Worm (Caenorhabditis elegans): ENCODE results near the gene B0001.2.
A peak's percentile ranks its signal among the peaks of the same experiment; 100 is the strongest.
"Not testable (repeated sequence)": the region's sequence is repeated elsewhere in the genome, so short reads cannot be mapped to it uniquely, and the experiment has no call there.

Gene B0001.2

ce11 chrIV:12192104-12192763, 41.5 kb upstream of the B0001.2 start:
- no peak for TF ChIP-seq nhr-76 (tag; optimal IDR thresholded peaks at IDR 0.05)
- peak in 1 of 2 experiments; percentile 98 for TF ChIP-seq unc-62 (GFP tag; optimal IDR thresholded peaks at IDR 0.05 in 1 of 2)
- no peak for TF ChIP-seq unc-62 (tag; optimal IDR thresholded peaks at IDR 0.05)
- peak; percentile 25 for TF ChIP-seq aha-1 (tag)

- TF ChIP-seq lim-7 (GFP tag; IDR thresholded peaks at IDR 0.05); hlh-30 (tag; optimal IDR thresholded peaks at IDR 0.05; ENCODE audit: insufficient read depth); vab-7 (GFP tag; IDR thresholded peaks at IDR 0.05): not testable (repeated sequence)
Observed at ce11 chrIV:12178235-12178634, 27.5 kb upstream of the B0001.2 start, which contains the start of gene nlr-1. TSS of gene nlr-1 (minus strand) at chrIV:12178335.

ce11 chrIV:12170396-12170795, 19.6 kb upstream of the B0001.2 start:
- peak in 1 of 2 experiments; percentile 78; a peak in 2 of 4 replicates for TF ChIP-seq madf-5 (GFP tag; IDR thresholded peaks at IDR 0.05)
- 0 out of 2 replicates have a peak, but pooled peaks have one; percentile 40 for TF ChIP-seq lim-7 (GFP tag; IDR thresholded peaks at IDR 0.05)

- TF ChIP-seq hlh-11 (tag; optimal IDR thresholded peaks at IDR 0.05) (no peak), D1046.2 (GFP tag; IDR thresholded peaks at IDR 0.05) (no peak), hlh-30 (tag; optimal IDR thresholded peaks at IDR 0.05; ENCODE audit: insufficient read depth) (no peak), lin-15B (tag; optimal IDR thresholded peaks at IDR 0.05) (no peak), daf-12 (tag; optimal IDR thresholded peaks at IDR 0.05) (no peak), attf-4 (tag; optimal IDR thresholded peaks at IDR 0.05) (no peak), nhr-6 (tag; optimal IDR thresholded peaks at IDR 0.05) (no peak), T20F7.1 (GFP tag; optimal IDR thresholded peaks at IDR 0.05) (no peak), saeg-2 (GFP tag; IDR thresholded peaks at IDR 0.05) (no peak), lin-29 (GFP tag; IDR thresholded peaks at IDR 0.05) (no peak), unc-62 (GFP tag; optimal IDR thresholded peaks at IDR 0.05 in 1 of 2) (no peak), unc-62 (tag; optimal IDR thresholded peaks at IDR 0.05) (no peak), cey-2 (tag; optimal IDR thresholded peaks at IDR 0.05; ENCODE audit: borderline replicate concordance, insufficient read depth) (no peak), F49E8.2 (tag; optimal IDR thresholded peaks at IDR 0.05; ENCODE audit: borderline replicate concordance) (no peak), set-16 (GFP tag; IDR thresholded peaks at IDR 0.05) (no peak), egl-43 (GFP tag; IDR thresholded peaks at IDR 0.05) (no peak), nhr-10 (tag; optimal IDR thresholded peaks at IDR 0.05) (no peak), T26A8.4 (GFP tag; IDR thresholded peaks at IDR 0.05) (no peak)
Observed at ce11 chrIV:12167944-12168343, 17.2 kb upstream of the B0001.2 start, which contains the start of gene F20B10.3. TSS of gene F20B10.3 (plus strand) at chrIV:12168244.

- TF ChIP-seq nhr-25 (tag; optimal IDR thresholded peaks at IDR 0.05; ENCODE audit: borderline replicate concordance, insufficient read depth) (no peak), mxl-3 (GFP tag; optimal IDR thresholded peaks at IDR 0.05) (no peak), lin-38 (GFP tag; IDR thresholded peaks at IDR 0.05) (no peak), mep-1 (tag; optimal IDR thresholded peaks at IDR 0.05) (no peak), skn-1 (tag; optimal IDR thresholded peaks at IDR 0.05) (no peak), ZK546.5 (tag; optimal IDR thresholded peaks at IDR 0.05) (no peak), pqm-1 (tag; optimal IDR thresholded peaks at IDR 0.05) (peak; percentile 13), nhr-28 (tag; optimal IDR thresholded peaks at IDR 0.05) (peak; percentile 28), dmd-6 (GFP tag; IDR thresholded peaks at IDR 0.05) (peak; percentile 24; the same call in 1 of the 2 replicates), spr-3 (GFP tag; optimal IDR thresholded peaks at IDR 0.05) (no peak), nhr-237 (tag; optimal IDR thresholded peaks at IDR 0.05) (no peak), Y75B8A.6 (GFP tag; IDR thresholded peaks at IDR 0.05) (no peak), unc-130 (GFP tag; optimal IDR thresholded peaks at IDR 0.05) (no peak), lin-39 (tag; optimal IDR thresholded peaks at IDR 0.05) (no peak), daf-16 (GFP tag; optimal IDR thresholded peaks at IDR 0.05) (no peak), daf-16 (tag; optimal IDR thresholded peaks at IDR 0.05) (peak; percentile 14), hlh-11 (tag; optimal IDR thresholded peaks at IDR 0.05) (peak; percentile 5), daf-19 (GFP tag; conservative IDR thresholded peaks at IDR 0.05) (no peak), Y5F2A.4 (GFP tag; optimal IDR thresholded peaks at IDR 0.05) (no peak), nhr-41 (GFP tag; IDR thresholded peaks at IDR 0.05) (no peak), aha-1 (tag) (peak; percentile 55), aly-2 (tag; optimal IDR thresholded peaks at IDR 0.05) (no peak)
Observed at ce11 chrIV:12165432-12166078, 14.8 kb upstream of the B0001.2 start.
